Fruit fly (Drosophila melanogaster): ENCODE measurements around the gene CG3119.

The CG3119 gene

dm6 chr2L:2800956-2801776 lies 36.5 kb downstream of the CG3119 start:
- no peak for TF ChIP-seq psq (optimal IDR thresholded peaks at IDR 0.05)
- TF ChIP-seq Sin3A (optimal IDR thresholded peaks at IDR 0.05) = no peak
- TF ChIP-seq Myc (optimal IDR thresholded peaks at IDR 0.05) = no peak
- TF ChIP-seq ttk (optimal IDR thresholded peaks at IDR 0.05) = no peak
- TF ChIP-seq insv (optimal IDR thresholded peaks at IDR 0.05) = no peak

- TF ChIP-seq h (optimal IDR thresholded peaks at IDR 0.05) (no peak), insv (optimal IDR thresholded peaks at IDR 0.05) (no peak), psq (optimal IDR thresholded peaks at IDR 0.05) (no peak), ttk (optimal IDR thresholded peaks at IDR 0.05) (no peak), Sin3A (optimal IDR thresholded peaks at IDR 0.05) (no peak), Myc (optimal IDR thresholded peaks at IDR 0.05) (no peak)
Observed at dm6 chr2L:2799909-2800478, 37.6 kb downstream of the CG3119 start, which contains the start of gene Syt1. Syt1 (minus strand) TSS chr2L:2799979.

- TF ChIP-seq insv (optimal IDR thresholded peaks at IDR 0.05) = no peak
- TF ChIP-seq psq (optimal IDR thresholded peaks at IDR 0.05) = no peak
- TF ChIP-seq Sin3A (optimal IDR thresholded peaks at IDR 0.05) = no peak
- TF ChIP-seq h (optimal IDR thresholded peaks at IDR 0.05) = no peak
- no peak for TF ChIP-seq ttk (optimal IDR thresholded peaks at IDR 0.05)
- TF ChIP-seq Myc (optimal IDR thresholded peaks at IDR 0.05) = no peak
Observed at dm6 chr2L:2797186-2797585, 40.4 kb downstream of the CG3119 start.

Measured in Kc167 (cell line).